Worm (Caenorhabditis elegans) whole organism, L1 larva: Measurements from ENCODE around the gene mltn-9.
A peak's percentile ranks its signal among the peaks of the same experiment; 100 is the strongest.

Experiments used
- C34B4.2 ChIP-seq: sonication (generic microtip); optimal IDR thresholded peaks from 2 replicates; lab custom pipeline; 2017; ENCODE audit warnings: mild to moderate bottlenecking, missing genetic modification characterization, missing compliant biosample characterization
- aha-1 ChIP-seq: fragments of 150-350 bp; optimal IDR thresholded peaks from 2 replicates; lab custom pipeline; 2014; ENCODE audit warnings: missing biosample characterization, missing genetic modification characterization
- aly-2 ChIP-seq: fragments of 150-350 bp; optimal IDR thresholded peaks from 2 replicates; lab custom pipeline; 2014; ENCODE audit warnings: missing biosample characterization, missing genetic modification characterization
- ama-1 ChIP-seq: fragments of 150-350 bp; optimal IDR thresholded peaks from 2 replicates; lab custom pipeline; 2014
- blmp-1 ChIP-seq: fragments of 150-350 bp; optimal IDR thresholded peaks from 2 replicates; lab custom pipeline; 2014; ENCODE audit warnings: missing biosample characterization, missing genetic modification characterization
- ceh-63 ChIP-seq: fragments of 200-800 bp; sonication (Bioruptor generic); optimal IDR thresholded peaks from 2 replicates; lab custom pipeline; 2018; ENCODE audit warnings: mild to moderate bottlenecking, missing genetic modification characterization, missing compliant biosample characterization
- ceh-8 ChIP-seq: fragments of 200-800 bp; sonication (Bioruptor generic); optimal IDR thresholded peaks from 2 replicates; lab custom pipeline; 2018; ENCODE audit warnings: mild to moderate bottlenecking, missing genetic modification characterization, moderate library complexity, missing compliant biosample characterization
- ceh-88 ChIP-seq: fragments of 200-800 bp; sonication (Bioruptor generic); IDR thresholded peaks from 2 replicates; pipeline ENCODE4 v1.3.6; 2022; ENCODE audit warnings: missing genetic modification characterization, missing compliant biosample characterization
- efl-1 ChIP-seq, 4 experiments: fragments of 150-350 bp; optimal IDR thresholded peaks in 3 of 4; peaks in 1 of 4; 1 replicate in 1 of 4; 2 replicates in 3 of 4; lab custom pipeline; 2014; ENCODE audit warnings: missing biosample characterization in 2 of 4, missing genetic modification characterization in 2 of 4, missing genetic modification reagents in 2 of 4
- egl-13 ChIP-seq: sonication (generic microtip); optimal IDR thresholded peaks from 2 replicates; lab custom pipeline; 2016; ENCODE audit warnings: missing genotype, missing genetic modification reagents, missing genetic modification characterization, missing compliant biosample characterization
- elt-2 ChIP-seq: sonication (generic microtip); optimal IDR thresholded peaks from 2 replicates; lab custom pipeline; 2016; ENCODE audit warnings: missing genetic modification characterization, mild to moderate bottlenecking, inconsistent platforms, missing compliant biosample characterization, missing genetic modification reagents
- elt-3 ChIP-seq, 6 experiments: fragments of 150-350 bp in 1 of 6; sonication (generic microtip); optimal IDR thresholded peaks; 2 replicates each; lab custom pipeline; 2017 to 2018; ENCODE audit warnings: missing biosample characterization in 6 of 6, missing genetic modification characterization in 6 of 6, inconsistent platforms in 1 of 6
- fkh-4 ChIP-seq: sonication (generic microtip); optimal IDR thresholded peaks from 2 replicates; lab custom pipeline; 2016; ENCODE audit warnings: missing compliant biosample characterization, missing genetic modification characterization, borderline replicate concordance
- fos-1 ChIP-seq: fragments of 150-350 bp; optimal IDR thresholded peaks from 2 replicates; lab custom pipeline; 2014; ENCODE audit warnings: missing biosample characterization, missing genetic modification characterization
- grh-1 ChIP-seq: fragments of 200-800 bp; sonication (Bioruptor generic); IDR thresholded peaks from 2 replicates; pipeline ENCODE4 v1.3.6; 2022; ENCODE audit warnings: missing genetic modification reagents, missing genetic modification characterization, missing compliant biosample characterization
- hlh-17 ChIP-seq: fragments of 200-800 bp; sonication (Bioruptor generic); optimal IDR thresholded peaks from 2 replicates; lab custom pipeline; 2018; ENCODE audit warnings: missing genetic modification characterization, mild to moderate bottlenecking, missing compliant biosample characterization, moderate library complexity, borderline replicate concordance
- hlh-4 ChIP-seq: sonication (generic microtip); optimal IDR thresholded peaks from 2 replicates; lab custom pipeline; 2016; ENCODE audit warnings: mild to moderate bottlenecking, missing genetic modification characterization, missing compliant biosample characterization
- lin-39 ChIP-seq: fragments of 150-350 bp; optimal IDR thresholded peaks from 2 replicates; lab custom pipeline; 2014; ENCODE audit warnings: missing biosample characterization, missing genetic modification reagents, missing genetic modification characterization
- mep-1 ChIP-seq: fragments of 150-350 bp; optimal IDR thresholded peaks from 2 replicates; lab custom pipeline; 2014; ENCODE audit warnings: missing biosample characterization, missing genetic modification characterization
- nhr-12 ChIP-seq: sonication (generic microtip); optimal IDR thresholded peaks from 2 replicates; lab custom pipeline; 2017; ENCODE audit warnings: missing biosample characterization, missing genetic modification characterization
- nhr-237 ChIP-seq: fragments of 150-350 bp; optimal IDR thresholded peaks from 2 replicates; lab custom pipeline; 2014; ENCODE audit warnings: missing biosample characterization, missing genetic modification characterization
- nhr-71 ChIP-seq: sonication (generic microtip); optimal IDR thresholded peaks from 2 replicates; lab custom pipeline; 2016; ENCODE audit warnings: mild to moderate bottlenecking, missing genetic modification characterization, moderate library complexity, missing compliant biosample characterization
- nhr-84 ChIP-seq: sonication (generic microtip); optimal IDR thresholded peaks from 2 replicates; lab custom pipeline; 2017; ENCODE audit warnings: missing biosample characterization, missing genetic modification characterization
- nhr-85 ChIP-seq: sonication (generic microtip); peaks from one replicate; lab custom pipeline; 2016; ENCODE audit warnings: missing genetic modification characterization, inconsistent platforms, missing compliant biosample characterization
- nhr-90 ChIP-seq: sonication (generic microtip); optimal IDR thresholded peaks from 2 replicates; lab custom pipeline; 2016; ENCODE audit warnings: mild to moderate bottlenecking, missing genetic modification characterization, missing compliant biosample characterization; ENCODE audit not compliant: poor library complexity
- pag-3 ChIP-seq: sonication (generic microtip); optimal IDR thresholded peaks from 2 replicates; lab custom pipeline; 2017; ENCODE audit warnings: missing genetic modification characterization, mild to moderate bottlenecking, missing compliant biosample characterization, antibody characterized with exemption, borderline replicate concordance; ENCODE audit not compliant: insufficient read depth
- rnt-1 ChIP-seq: sonication (generic microtip); optimal IDR thresholded peaks from 2 replicates; lab custom pipeline; 2016; ENCODE audit warnings: mild to moderate bottlenecking, missing genetic modification characterization, moderate library complexity, missing compliant biosample characterization
- skn-1 ChIP-seq: fragments of 150-350 bp; optimal IDR thresholded peaks from 2 replicates; lab custom pipeline; 2014; ENCODE audit warnings: missing biosample characterization, missing genetic modification characterization
- sox-4 ChIP-seq: sonication (generic microtip); optimal IDR thresholded peaks from 2 replicates; lab custom pipeline; 2016; ENCODE audit warnings: missing genetic modification characterization, missing compliant biosample characterization
- swsn-7 ChIP-seq: sonication (generic microtip); optimal IDR thresholded peaks from 2 replicates; lab custom pipeline; 2016; ENCODE audit warnings: missing genetic modification characterization, missing compliant biosample characterization
- unc-130 ChIP-seq: fragments of 150-350 bp; optimal IDR thresholded peaks from 2 replicates; lab custom pipeline; 2017; ENCODE audit warnings: missing biosample characterization, missing genetic modification characterization, inconsistent platforms
- unc-62 ChIP-seq: fragments of 150-350 bp; optimal IDR thresholded peaks from 2 replicates; lab custom pipeline; 2014; ENCODE audit warnings: missing biosample characterization, missing genetic modification reagents, missing genetic modification characterization
- unc-98 ChIP-seq: fragments of 200-800 bp; sonication (Bioruptor generic); IDR thresholded peaks from 2 replicates; pipeline ENCODE4 v1.3.6; 2022; ENCODE audit warnings: missing genetic modification characterization, missing compliant biosample characterization
- vab-15 ChIP-seq: sonication (generic microtip); optimal IDR thresholded peaks from 2 replicates; lab custom pipeline; 2017; ENCODE audit warnings: missing genotype, mild to moderate bottlenecking, missing genetic modification characterization, missing compliant biosample characterization
- zag-1 ChIP-seq: fragments of 150-350 bp; optimal IDR thresholded peaks from 2 replicates; lab custom pipeline; 2014; ENCODE audit warnings: missing biosample characterization, missing genetic modification characterization
- ztf-4 ChIP-seq: fragments of 150-350 bp; optimal IDR thresholded peaks from 2 replicates; lab custom pipeline; 2014; ENCODE audit warnings: missing biosample characterization, missing genetic modification characterization

The mltn-9 gene

DNA sequence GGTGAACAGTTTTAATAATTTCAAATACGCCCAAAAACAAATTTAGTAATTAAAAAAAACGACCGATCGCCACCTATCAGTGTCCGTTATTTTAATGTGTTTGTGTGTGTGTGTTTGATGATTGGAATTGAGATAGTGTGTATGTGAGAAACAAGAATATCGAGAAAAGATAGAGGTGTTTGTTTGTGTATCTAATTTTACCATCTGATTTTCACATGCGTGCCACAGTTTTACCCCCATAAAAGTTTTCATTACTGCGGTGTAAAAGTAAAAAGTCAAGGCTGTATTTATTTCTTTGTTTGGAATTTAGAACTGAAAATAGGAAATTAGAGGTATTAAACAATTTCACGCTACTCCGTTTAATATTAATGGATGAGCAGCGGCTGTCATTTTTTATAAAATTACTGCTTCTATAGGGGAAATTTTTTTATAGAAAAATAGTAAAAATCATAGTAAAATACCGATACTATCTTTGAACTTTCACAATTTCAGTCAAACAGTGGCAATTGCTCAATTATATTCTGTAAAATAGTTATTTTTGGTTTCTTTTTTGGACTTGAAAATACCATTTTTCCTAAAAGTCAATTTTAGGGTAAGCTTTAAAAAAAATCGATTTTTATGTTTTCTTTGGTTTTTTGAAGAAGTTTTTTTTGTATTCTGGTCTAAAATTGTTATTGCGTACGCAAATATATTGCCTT, 15.8 kb upstream of the mltn-9 start (continued):
- TF ChIP-seq vab-15 (no peak), fkh-4 (tag; lab: Kevin White, UChicago) (no peak), C34B4.2 (tag; lab: Kevin White, UChicago) (no peak), skn-1 (tag; lab: Kevin White, UChicago) (no peak), hlh-17 (GFP tag; lab: Kevin White, UChicago) (no peak), sox-4 (tag; lab: Kevin White, UChicago) (no peak)

DNA sequence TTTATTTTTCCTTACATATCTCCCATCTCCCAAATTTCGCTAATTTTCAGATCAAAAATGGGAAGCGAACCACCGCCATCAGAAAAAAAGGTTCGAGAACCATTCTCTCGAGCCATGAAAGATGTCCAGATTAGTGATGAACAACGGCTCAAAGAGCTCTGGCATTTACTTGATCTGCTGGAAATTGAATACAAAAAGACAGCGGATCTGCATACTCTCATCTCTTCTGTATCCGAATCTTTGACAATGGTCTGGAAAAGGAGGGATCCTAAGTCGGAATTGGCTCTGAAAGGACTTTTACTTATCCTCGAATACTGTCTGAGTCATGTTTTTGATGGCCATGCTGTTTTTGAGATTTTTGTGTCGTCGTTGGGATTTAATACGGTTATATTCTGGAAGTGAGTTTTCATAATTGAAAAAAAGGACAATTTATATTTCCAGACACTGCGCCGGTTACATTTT, 15.0 kb upstream of the mltn-9 start, which contains the start of gene tps-2:
Gene tps-2, plus strand, starts transcription at position 51 of the 462 bp plus-strand sequence.
- TF ChIP-seq unc-130 (tag; lab: Kevin White, UChicago) (no peak), ceh-8 (GFP tag; lab: Kevin White, UChicago) (no peak), unc-98 (GFP tag; lab: Robert Waterston, UW) (no peak), nhr-90 (tag; lab: Kevin White, UChicago) (no peak), ama-1 (lab: Kevin White, UChicago) (peak; percentile 63)

DNA sequence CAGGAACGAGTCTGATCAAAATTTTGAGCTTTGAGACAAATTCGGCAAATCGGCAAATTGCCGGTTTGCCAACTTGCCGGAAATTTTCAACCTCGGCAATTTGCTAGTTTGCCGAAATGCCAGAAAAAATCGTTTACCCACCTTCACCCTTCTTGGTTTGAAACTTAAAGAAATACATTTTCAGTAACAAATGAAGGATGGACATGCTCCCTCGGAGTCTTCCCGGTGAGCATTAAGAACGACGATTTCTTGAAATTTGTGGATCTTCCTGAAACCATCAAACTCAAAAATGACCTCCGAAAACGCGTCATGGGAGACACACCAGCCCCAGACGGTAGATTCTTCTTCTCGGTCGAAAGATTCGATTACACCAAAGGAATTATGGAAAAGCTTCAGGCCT, 13.1 kb upstream of the mltn-9 start:
- TF ChIP-seq efl-1 (optimal IDR thresholded peaks at IDR 0.05; lab: Kevin White, UChicago): no peak
- peak in 1 of 2 experiments; percentile 51 for TF ChIP-seq efl-1 (GFP tag; optimal IDR thresholded peaks at IDR 0.05 in 1 of 2; lab: Kevin White, UChicago)
- TF ChIP-seq unc-62 (GFP tag; lab: Kevin White, UChicago): no peak

DNA sequence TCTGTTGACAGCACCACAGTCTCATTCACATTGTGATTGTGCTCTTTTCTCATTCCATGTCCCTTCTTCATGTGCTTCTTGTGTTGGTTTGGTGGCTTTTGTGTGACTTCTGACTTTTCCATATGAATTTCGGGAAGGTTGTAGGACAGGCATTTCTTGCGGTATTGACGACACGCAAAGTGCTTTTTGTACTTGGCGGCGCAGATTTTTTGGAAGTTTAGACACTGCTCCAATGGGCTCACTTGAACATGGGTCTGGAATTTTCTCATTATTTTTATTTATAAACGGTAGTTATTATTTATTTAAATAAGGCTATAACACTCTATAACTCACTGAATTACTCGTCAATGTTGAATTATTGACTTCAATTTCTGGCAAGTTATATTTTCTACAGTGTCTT, 11.6 kb upstream of the mltn-9 start:
- TF ChIP-seq elt-2 (tag; lab: Kevin White, UChicago) (peak; percentile 15), swsn-7 (tag; lab: Kevin White, UChicago) (no peak), ztf-4 (peak; percentile 49)

DNA sequence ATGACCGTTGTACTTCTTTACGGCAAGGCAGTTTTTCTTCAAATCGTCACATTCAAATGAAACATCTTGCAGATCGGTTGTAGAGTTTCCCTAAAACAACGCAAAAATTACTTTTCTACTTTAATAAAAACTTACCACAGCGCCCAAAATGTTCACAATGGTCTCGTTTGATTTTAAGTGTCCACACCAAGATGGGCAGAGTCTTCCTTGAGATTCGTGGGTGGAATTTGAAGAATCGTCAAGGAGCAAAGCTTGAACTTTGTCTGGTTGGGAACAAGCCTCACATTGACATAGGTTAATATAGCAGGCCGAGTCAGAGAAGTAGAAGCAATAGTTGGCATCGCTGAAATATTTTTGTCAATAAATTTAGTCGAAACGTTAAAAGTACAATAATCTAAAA, 10.8 kb upstream of the mltn-9 start:
- no peak for TF ChIP-seq aha-1 (tag; lab: Kevin White, UChicago)
- no peak for TF ChIP-seq rnt-1 (tag; lab: Kevin White, UChicago)
- no peak for TF ChIP-seq lin-39
- TF ChIP-seq blmp-1 (tag; lab: Kevin White, UChicago): no peak
- no peak for TF ChIP-seq ama-1 (lab: Kevin White, UChicago)
- TF ChIP-seq hlh-4 (tag; lab: Kevin White, UChicago): no peak

DNA sequence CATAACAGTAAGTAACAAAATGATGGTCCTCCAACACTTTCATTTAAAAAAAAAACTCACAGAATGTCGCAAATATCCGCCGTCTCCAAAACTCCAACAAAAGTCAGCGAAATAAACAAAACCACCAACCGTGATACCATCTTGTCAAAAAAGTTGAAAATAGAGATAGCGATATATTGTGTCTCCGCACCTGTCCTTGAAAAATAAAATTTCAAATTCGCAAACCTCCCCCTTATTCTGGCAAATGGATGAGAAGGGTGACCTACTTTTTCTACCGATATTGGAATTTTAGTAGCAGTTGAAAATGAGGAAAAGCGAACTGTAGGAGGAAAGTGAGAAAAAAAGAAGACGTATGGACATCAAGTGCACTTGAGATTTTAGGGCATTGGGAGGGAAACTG, 10.4 kb upstream of the mltn-9 start, which contains the start of gene F19H8.2:
Gene F19H8.2, minus strand, starts transcription at position 391 of the 400 bp plus-strand sequence.
- TF ChIP-seq zag-1 (tag; lab: Kevin White, UChicago) (no peak), elt-2 (tag; lab: Kevin White, UChicago) (no peak), blmp-1 (tag; lab: Kevin White, UChicago) (peak; percentile 84), ceh-88 (GFP tag; lab: Robert Waterston, UW) (no peak), elt-3 (tag; optimal IDR thresholded peaks at IDR 0.05; lab: Kevin White, UChicago) (no peak), pag-3 (tag; lab: Kevin White, UChicago) (no peak), nhr-84 (tag; lab: Kevin White, UChicago) (no peak), egl-13 (no peak), grh-1 (GFP tag; lab: Robert Waterston, UW) (no peak), nhr-71 (no peak), nhr-85 (tag; lab: Kevin White, UChicago) (peak; percentile 68), nhr-12 (tag; lab: Kevin White, UChicago) (no peak), fos-1 (tag; lab: Kevin White, UChicago) (no peak), mep-1 (tag; lab: Kevin White, UChicago) (peak; percentile 12), aly-2 (tag; lab: Kevin White, UChicago) (no peak), ceh-63 (GFP tag; lab: Kevin White, UChicago) (no peak), nhr-237 (tag; lab: Kevin White, UChicago) (no peak), unc-130 (tag; lab: Kevin White, UChicago) (no peak)
